Fruit fly (Drosophila melanogaster) S2 (cell line): ENCODE data around the gene CG15450.

Source experiments
- CG8478 ChIP-seq: fragments of >200 bp; optimal IDR thresholded peaks from 2 replicates; lab custom pipeline; 2018
- CTCF ChIP-seq, 2 experiments: fragments of >200 bp; optimal IDR thresholded peaks; 2 replicates each; lab custom pipeline; 2018

dm6 chrX:20863704-20864103 lies 41.8 kb downstream of the CG15450 start:
- no peak for TF ChIP-seq CG8478
- no peak for TF ChIP-seq CTCF (optimal IDR thresholded peaks at IDR 0.05; lab: Kevin White, UChicago)
